Fruit fly (Drosophila melanogaster) whole organism, embryonic: ENCODE measurements around the gene TrpA1.

Source experiments
- ATbp ChIP-seq: fragments of 200-800 bp; sonication (Bioruptor generic); optimal IDR thresholded peaks from 2 replicates; lab custom pipeline; 2017; ENCODE audit warnings: missing biosample characterization, mild to moderate bottlenecking, missing genetic modification characterization, missing genetic modification reagents
- B-H1 ChIP-seq: fragments of 200-800 bp; sonication (Bioruptor generic); IDR thresholded peaks from 3 replicates; pipeline ENCODE4 v1.3.6; 2022; ENCODE audit warnings: missing biosample characterization, missing genetic modification characterization
- B-H2 ChIP-seq: fragments of 200-800 bp; sonication (Bioruptor generic); optimal IDR thresholded peaks from 2 replicates; lab custom pipeline; 2018; ENCODE audit warnings: missing biosample characterization, mild to moderate bottlenecking, missing genetic modification characterization
- Bdp1 ChIP-seq: fragments of 200-800 bp; sonication (Bioruptor generic); optimal IDR thresholded peaks from 3 replicates; lab custom pipeline; 2016; ENCODE audit warnings: missing biosample characterization, missing genetic modification characterization
- CG10274 ChIP-seq: fragments of 200-800 bp; sonication (Bioruptor generic); optimal IDR thresholded peaks from 3 replicates; lab custom pipeline; 2017; ENCODE audit warnings: missing biosample characterization, mild to moderate bottlenecking, missing genetic modification characterization
- CG10654 ChIP-seq: fragments of 200-800 bp; sonication (Bioruptor generic); optimal IDR thresholded peaks from 2 replicates; lab custom pipeline; 2016; ENCODE audit warnings: missing biosample characterization, missing genetic modification characterization
- CG13287 ChIP-seq: fragments of 200-800 bp; sonication (Bioruptor generic); IDR thresholded peaks from 2 replicates; pipeline ENCODE4 v1.3.6; 2022; ENCODE audit warnings: missing biosample characterization, missing genetic modification characterization; ENCODE audit not compliant: partially characterized antibody
- CG13296 ChIP-seq: fragments of 200-800 bp; sonication (Bioruptor generic); optimal IDR thresholded peaks from 3 replicates; lab custom pipeline; 2018; ENCODE audit warnings: missing biosample characterization, mild to moderate bottlenecking, missing genetic modification characterization
- CG14710 ChIP-seq: fragments of 200-800 bp; sonication (Bioruptor generic); optimal IDR thresholded peaks from 3 replicates; lab custom pipeline; 2019; ENCODE audit warnings: missing biosample characterization, mild to moderate bottlenecking, missing genetic modification characterization, moderate library complexity
- CG14965 ChIP-seq: fragments of 200-800 bp; sonication (Bioruptor generic); optimal IDR thresholded peaks from 2 replicates; lab custom pipeline; 2016; ENCODE audit warnings: missing biosample characterization, missing genetic modification characterization, borderline replicate concordance
- CG15269 ChIP-seq: fragments of 200-800 bp; sonication (Bioruptor generic); optimal IDR thresholded peaks from 2 replicates; lab custom pipeline; 2018; ENCODE audit warnings: missing biosample characterization, mild to moderate bottlenecking, missing genetic modification characterization, moderate library complexity
- CG17359 ChIP-seq: fragments of 200-800 bp; sonication (Bioruptor generic); optimal IDR thresholded peaks from 3 replicates; lab custom pipeline; 2018; ENCODE audit warnings: missing biosample characterization, mild to moderate bottlenecking, missing genetic modification characterization, moderate library complexity
- CG18476 ChIP-seq: fragments of 200-800 bp; sonication (Bioruptor generic); optimal IDR thresholded peaks from 2 replicates; lab custom pipeline; 2016; ENCODE audit warnings: missing biosample characterization, mild to moderate bottlenecking, missing genetic modification characterization
- CG2116 ChIP-seq: fragments of 200-800 bp; sonication (Bioruptor generic); optimal IDR thresholded peaks from 3 replicates; lab custom pipeline; 2018; ENCODE audit warnings: missing biosample characterization, mild to moderate bottlenecking, missing genetic modification characterization
- CG32532 ChIP-seq: fragments of 200-800 bp; sonication (Bioruptor generic); IDR thresholded peaks from 2 replicates; pipeline ENCODE4 v1.3.6; 2022; ENCODE audit warnings: missing biosample characterization, missing genetic modification characterization
- CG32772 ChIP-seq: fragments of 200-800 bp; sonication (Bioruptor generic); IDR thresholded peaks from 2 replicates; pipeline ENCODE4 v1.3.6; 2022; ENCODE audit warnings: missing biosample characterization, missing genetic modification characterization
- CG34224 ChIP-seq: fragments of 200-800 bp; sonication (Bioruptor generic); IDR thresholded peaks from 3 replicates; pipeline ENCODE4 v1.3.6; 2022; ENCODE audit warnings: missing biosample characterization, missing genetic modification characterization; ENCODE audit not compliant: partially characterized antibody
- CG6813 ChIP-seq: fragments of 200-800 bp; sonication (Bioruptor generic); optimal IDR thresholded peaks from 2 replicates; lab custom pipeline; 2017; ENCODE audit warnings: missing biosample characterization, missing genetic modification characterization, mild to moderate bottlenecking, moderate library complexity, missing genetic modification reagents
- CkIIα-i1 ChIP-seq: fragments of 200-800 bp; sonication (Bioruptor generic); IDR thresholded peaks from 2 replicates; pipeline ENCODE4 v1.3.6; 2022; ENCODE audit warnings: missing biosample characterization, missing genetic modification characterization
- CoRest ChIP-seq: fragments of 200-800 bp; sonication (Bioruptor generic); optimal IDR thresholded peaks from 3 replicates; lab custom pipeline; 2018; ENCODE audit warnings: missing biosample characterization, mild to moderate bottlenecking, missing genetic modification characterization, moderate library complexity
- Dip2 ChIP-seq: fragments of 200-800 bp; sonication (Bioruptor generic); IDR thresholded peaks from 2 replicates; pipeline ENCODE4 v1.3.6; 2022; ENCODE audit warnings: missing biosample characterization, missing genetic modification characterization
- Dll ChIP-seq: fragments of 200-800 bp; sonication (Bioruptor generic); IDR thresholded peaks from 4 replicates; pipeline ENCODE4 v1.3.6; 2022; ENCODE audit warnings: missing biosample characterization, missing genetic modification characterization; ENCODE audit not compliant: partially characterized antibody
- Ets97D ChIP-seq: fragments of 200-800 bp; sonication (Bioruptor generic); optimal IDR thresholded peaks from 3 replicates; lab custom pipeline; 2016; ENCODE audit warnings: missing biosample characterization, missing genetic modification characterization
- H2.0 ChIP-seq: fragments of 200-800 bp; sonication (Bioruptor generic); IDR thresholded peaks from 2 replicates; pipeline ENCODE4 v1.3.6; 2022; ENCODE audit warnings: missing biosample characterization, missing genetic modification characterization
- Hey ChIP-seq: fragments of 200-800 bp; sonication (Bioruptor generic); optimal IDR thresholded peaks from 3 replicates; lab custom pipeline; 2018; ENCODE audit warnings: missing biosample characterization, mild to moderate bottlenecking, missing genetic modification characterization
- MBD-R2 ChIP-seq: fragments of 200-800 bp; sonication (Bioruptor generic); IDR thresholded peaks from 2 replicates; pipeline ENCODE4 v1.3.6; 2022; ENCODE audit warnings: missing biosample characterization, missing genetic modification characterization
- Max ChIP-seq: fragments of 200-800 bp; sonication (Bioruptor generic); optimal IDR thresholded peaks from 2 replicates; lab custom pipeline; 2016; ENCODE audit warnings: missing biosample characterization, mild to moderate bottlenecking, missing genetic modification characterization
- Nf-YB ChIP-seq: fragments of 200-800 bp; sonication (Bioruptor generic); optimal IDR thresholded peaks from 3 replicates; lab custom pipeline; 2019; ENCODE audit warnings: missing biosample characterization, mild to moderate bottlenecking, missing genetic modification characterization, moderate library complexity
- Side ChIP-seq: fragments of 200-800 bp; sonication (Bioruptor generic); optimal IDR thresholded peaks from 2 replicates; lab custom pipeline; 2016; ENCODE audit warnings: missing biosample characterization, missing genetic modification characterization
- chinmo ChIP-seq: fragments of 200-800 bp; sonication (Bioruptor generic); IDR thresholded peaks from 4 replicates; pipeline ENCODE4 v1.3.6; 2022; ENCODE audit warnings: missing biosample characterization, missing genetic modification characterization; ENCODE audit not compliant: partially characterized antibody
- croc ChIP-seq: fragments of 200-800 bp; sonication (Bioruptor generic); conservative IDR thresholded peaks from 3 replicates; pipeline ENCODE4 v1.3.6; 2022; ENCODE audit warnings: missing biosample characterization, missing genetic modification characterization
- dimm ChIP-seq: fragments of 200-800 bp; sonication (Bioruptor generic); IDR thresholded peaks from 2 replicates; pipeline ENCODE4 v1.3.6; 2022; ENCODE audit warnings: missing biosample characterization, missing genetic modification characterization
- ems ChIP-seq: fragments of 200-800 bp; sonication (Bioruptor generic); optimal IDR thresholded peaks from 3 replicates; lab custom pipeline; 2016; ENCODE audit warnings: missing biosample characterization, missing genetic modification characterization
- ewg ChIP-seq: fragments of 200-800 bp; sonication (Bioruptor generic); optimal IDR thresholded peaks from 3 replicates; lab custom pipeline; 2017; ENCODE audit warnings: mild to moderate bottlenecking, missing biosample characterization, missing genetic modification reagents, missing genetic modification characterization
- fru ChIP-seq: fragments of >200 bp; optimal IDR thresholded peaks from 2 replicates; lab custom pipeline; 2017
- ftz-f1 ChIP-seq: fragments of 200-800 bp; sonication (Bioruptor generic); optimal IDR thresholded peaks from 2 replicates; lab custom pipeline; 2016; ENCODE audit warnings: missing biosample characterization, missing genetic modification characterization
- gem ChIP-seq: fragments of 200-800 bp; sonication (Bioruptor generic); optimal IDR thresholded peaks from 2 replicates; lab custom pipeline; 2019; ENCODE audit warnings: missing biosample characterization, mild to moderate bottlenecking, missing genetic modification characterization, moderate library complexity
- gfzf ChIP-seq: fragments of 200-800 bp; sonication (Bioruptor generic); optimal IDR thresholded peaks from 2 replicates; lab custom pipeline; 2016; ENCODE audit warnings: missing biosample characterization, mild to moderate bottlenecking, missing genetic modification characterization, moderate library complexity
- grn ChIP-seq: fragments of 200-800 bp; sonication (Bioruptor generic); optimal IDR thresholded peaks from 3 replicates; lab custom pipeline; 2017; ENCODE audit warnings: missing biosample characterization, missing genetic modification characterization
- gt ChIP-seq: fragments of 200-800 bp; sonication (Bioruptor generic); IDR thresholded peaks from 2 replicates; pipeline ENCODE4 v1.3.6; 2022; ENCODE audit warnings: missing biosample characterization, missing genetic modification characterization
- kah ChIP-seq: fragments of 200-800 bp; sonication (Bioruptor generic); optimal IDR thresholded peaks from 2 replicates; lab custom pipeline; 2018; ENCODE audit warnings: missing biosample characterization, mild to moderate bottlenecking, missing genetic modification characterization
- lov ChIP-seq, 2 experiments: fragments of 200-800 bp in 1 of 2; fragments of >200 bp in 1 of 2; sonication (Bioruptor generic) in 1 of 2; IDR thresholded peaks in 1 of 2; optimal IDR thresholded peaks in 1 of 2; 2 replicates in 1 of 2; 3 replicates in 1 of 2; pipeline versions ENCODE4 v1.3.6 to Lab custom; 2017 to 2022; ENCODE audit warnings: missing biosample characterization in 1 of 2, missing genetic modification characterization in 1 of 2
- nerfin-1 ChIP-seq: fragments of 200-800 bp; sonication (Bioruptor generic); optimal IDR thresholded peaks from 3 replicates; lab custom pipeline; 2019; ENCODE audit warnings: missing biosample characterization, mild to moderate bottlenecking, missing genetic modification characterization, moderate library complexity
- oc ChIP-seq: fragments of 200-800 bp; sonication (Bioruptor generic); optimal IDR thresholded peaks from 2 replicates; lab custom pipeline; 2018; ENCODE audit warnings: missing biosample characterization, mild to moderate bottlenecking, missing genetic modification characterization, moderate library complexity
- otp ChIP-seq: fragments of 200-800 bp; sonication (Bioruptor generic); IDR thresholded peaks from 3 replicates; pipeline ENCODE4, ENCODE4 v1.3.6; 2022; ENCODE audit warnings: missing biosample characterization, missing genetic modification characterization
- pnt ChIP-seq: fragments of 200-800 bp; sonication (Bioruptor generic); optimal IDR thresholded peaks from 3 replicates; lab custom pipeline; 2016; ENCODE audit warnings: missing biosample characterization, missing genetic modification characterization
- sens ChIP-seq: fragments of 200-800 bp; sonication (Bioruptor generic); peaks from one replicate; lab custom pipeline; 2016; ENCODE audit warnings: missing biosample characterization, missing genetic modification characterization
- sisA ChIP-seq: fragments of 200-800 bp; sonication (Bioruptor generic); IDR thresholded peaks from 2 replicates; pipeline ENCODE4 v1.3.6; 2022; ENCODE audit warnings: missing biosample characterization, missing genetic modification characterization
- sqz ChIP-seq: fragments of 200-800 bp; sonication (Bioruptor generic); optimal IDR thresholded peaks from 3 replicates; lab custom pipeline; 2018; ENCODE audit warnings: missing biosample characterization, mild to moderate bottlenecking, missing genetic modification characterization
- vvl ChIP-seq: fragments of 200-800 bp; sonication (Bioruptor generic); IDR thresholded peaks from 2 replicates; pipeline ENCODE4 v1.3.6; 2022; ENCODE audit warnings: missing biosample characterization, missing genetic modification characterization

Gene TrpA1

DNA sequence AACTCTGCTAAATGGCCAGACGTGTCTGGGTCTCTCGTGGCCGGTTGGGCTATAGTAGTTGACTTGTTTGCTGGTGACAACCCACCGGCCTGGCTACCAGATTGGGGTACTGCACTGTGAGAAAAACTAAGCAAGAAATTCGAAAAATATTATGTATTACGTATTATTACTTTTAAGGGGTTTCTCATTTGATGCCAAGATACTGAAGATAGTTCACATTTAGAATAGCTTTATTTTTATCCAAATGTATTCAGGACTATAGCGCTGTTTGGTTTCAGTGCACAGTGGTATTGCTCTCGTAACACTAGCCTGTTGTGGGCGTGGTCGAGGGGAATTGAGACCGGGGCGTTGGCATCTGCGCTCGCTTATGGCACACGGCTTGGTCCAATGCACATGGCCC is 15.7 kb upstream of the TrpA1 start (continued):
- peak; percentile 79 for TF ChIP-seq gem (tag; lab: Kevin White, UChicago)
- peak; percentile 57 for TF ChIP-seq CG13296 (GFP tag; lab: Kevin White, UChicago)
- no peak for TF ChIP-seq ftz-f1
- TF ChIP-seq Side (GFP tag; lab: Kevin White, UChicago) = peak; percentile 48
- peak; percentile 27 for TF ChIP-seq CG14710 (tag; lab: Kevin White, UChicago)
- TF ChIP-seq lov (optimal IDR thresholded peaks at IDR 0.05; lab: Kevin White, UChicago) = no peak
- TF ChIP-seq lov (GFP tag; IDR thresholded peaks at IDR 0.05; lab: Robert Waterston, UW) = 0 out of 3 replicates have a peak, but pooled peaks have one; percentile 50
- TF ChIP-seq oc = peak; percentile 31
- TF ChIP-seq sens (GFP tag; lab: Kevin White, UChicago) = peak; percentile 93
- TF ChIP-seq vvl = peak; percentile 77
- TF ChIP-seq CG32532 (GFP tag; lab: Robert Waterston, UW) = no peak; the same call in 1 of the 2 replicates
- peak; percentile 71 for TF ChIP-seq ATbp (GFP tag; lab: Kevin White, UChicago)
- peak; percentile 35 for TF ChIP-seq nerfin-1 (tag; lab: Kevin White, UChicago)
- TF ChIP-seq croc = peak; percentile 26; the same call in 2 of the 3 replicates
- no peak for TF ChIP-seq Dll (GFP tag; lab: Robert Waterston, UW)
- TF ChIP-seq CkIIα-i1 = no peak
- peak; percentile 52 for TF ChIP-seq kah (GFP tag; lab: Kevin White, UChicago)
- no peak for TF ChIP-seq CG13287 (GFP tag; lab: Robert Waterston, UW)
- TF ChIP-seq CG2116 (GFP tag; lab: Kevin White, UChicago) = peak; percentile 13
- no peak for TF ChIP-seq CG34224
- no peak for TF ChIP-seq sqz (GFP tag; lab: Kevin White, UChicago)
- peak; percentile 44 for TF ChIP-seq H2.0 (GFP tag; lab: Robert Waterston, UW)
- no peak for TF ChIP-seq Hey (tag; lab: Kevin White, UChicago)
- TF ChIP-seq ems (GFP tag; lab: Kevin White, UChicago) = peak; percentile 60
- TF ChIP-seq CG18476 (GFP tag; lab: Kevin White, UChicago) = peak; percentile 37
- TF ChIP-seq CG10274 (GFP tag; lab: Kevin White, UChicago) = peak; percentile 45
- no peak for TF ChIP-seq CG6813 (GFP tag; lab: Kevin White, UChicago)
- no peak for TF ChIP-seq B-H2
- TF ChIP-seq otp = peak; percentile 51; the same call in 2 of the 3 replicates
- TF ChIP-seq CG10654 (GFP tag; lab: Kevin White, UChicago) = peak; percentile 46
- no peak for TF ChIP-seq CG14965
- TF ChIP-seq CG17359 (tag; lab: Kevin White, UChicago) = peak; percentile 87
- peak; percentile 61 for TF ChIP-seq CoRest (tag; lab: Kevin White, UChicago)
- TF ChIP-seq pnt (GFP tag; lab: Kevin White, UChicago) = peak; percentile 18
- TF ChIP-seq sisA (GFP tag; lab: Robert Waterston, UW) = peak; percentile 74
- no peak for TF ChIP-seq Ets97D (GFP tag; lab: Kevin White, UChicago)
- no peak for TF ChIP-seq Dip2
- peak; percentile 78 for TF ChIP-seq CG15269 (tag; lab: Kevin White, UChicago)
- peak; percentile 31 for TF ChIP-seq Nf-YB (GFP tag; lab: Kevin White, UChicago)
- peak; percentile 33 for TF ChIP-seq ewg (GFP tag; lab: Kevin White, UChicago)
- TF ChIP-seq CG32772 (GFP tag; lab: Robert Waterston, UW) = peak; percentile 57
- no peak for TF ChIP-seq grn (GFP tag; lab: Kevin White, UChicago)
- TF ChIP-seq Max (GFP tag; lab: Kevin White, UChicago) = peak; percentile 40
- TF ChIP-seq Bdp1 (GFP tag; lab: Kevin White, UChicago) = peak; percentile 30
- no peak for TF ChIP-seq gfzf (GFP tag; lab: Kevin White, UChicago)
- TF ChIP-seq chinmo (GFP tag; lab: Robert Waterston, UW) = no peak
- TF ChIP-seq fru (lab: Kevin White, UChicago) = no peak
- 0 out of 2 replicates have a peak, but pooled peaks have one; percentile 34 for TF ChIP-seq dimm (GFP tag; lab: Robert Waterston, UW)
- no peak for TF ChIP-seq gt (GFP tag; lab: Robert Waterston, UW)
- peak; percentile 60; the same call in 2 of the 3 replicates for TF ChIP-seq B-H1 (GFP tag; lab: Robert Waterston, UW)
- TF ChIP-seq MBD-R2 (GFP tag; lab: Robert Waterston, UW) = peak; percentile 36; the same call in 1 of the 2 replicates
